Fruit fly (Drosophila melanogaster): ENCODE data around the gene Pus10.

- TF ChIP-seq pan (optimal IDR thresholded peaks at IDR 0.05) (no peak), CG8478 (optimal IDR thresholded peaks at IDR 0.05) (no peak), usp (GFP tag; optimal IDR thresholded peaks at IDR 0.05) (no peak), EcR (GFP tag; optimal IDR thresholded peaks at IDR 0.05) (no peak)
Measured at dm6 chr2L:153142-153541, 2.0 kb downstream of the Pus10 start, which contains the start of gene CG42399.
